Worm (Caenorhabditis elegans) whole organism, L4 larva: ENCODE results near the gene zmp-4.
"Not testable (repeated sequence)": the region's sequence is repeated elsewhere in the genome, so short reads cannot be mapped to it uniquely, and the experiment has no call there.

Experiments used
- F10B5.3 ChIP-seq: sonication (generic microtip); optimal IDR thresholded peaks from 2 replicates; lab custom pipeline; 2016; ENCODE audit warnings: mild to moderate bottlenecking, missing genetic modification characterization, missing compliant biosample characterization
- F37D6.2 ChIP-seq: sonication (generic microtip); optimal IDR thresholded peaks from 2 replicates; lab custom pipeline; 2016; ENCODE audit warnings: mild to moderate bottlenecking, missing genetic modification characterization, missing compliant biosample characterization
- R02D3.7 ChIP-seq: fragments of 150-350 bp; sonication (generic microtip); optimal IDR thresholded peaks from 3 replicates; lab custom pipeline; 2014; ENCODE audit warnings: missing biosample characterization, missing genetic modification characterization
- Y48G9A.11 ChIP-seq: fragments of 200-800 bp; sonication (Bioruptor generic); IDR thresholded peaks from 2 replicates; pipeline ENCODE4 v1.3.6; 2022; ENCODE audit warnings: missing genetic modification reagents, missing genetic modification characterization, missing compliant biosample characterization
- aha-1 ChIP-seq: fragments of 150-350 bp; peaks from one replicate; lab custom pipeline; 2014; ENCODE audit warnings: missing biosample characterization, missing genetic modification characterization
- attf-4 ChIP-seq: sonication (generic microtip); optimal IDR thresholded peaks from 3 replicates; lab custom pipeline; 2017; ENCODE audit warnings: missing biosample characterization, missing genetic modification characterization
- ceh-28 ChIP-seq: fragments of 150-350 bp; optimal IDR thresholded peaks from 2 replicates; lab custom pipeline; 2014; ENCODE audit warnings: missing biosample characterization, missing genetic modification reagents, missing genetic modification characterization
- ceh-32 ChIP-seq: sonication (generic microtip); optimal IDR thresholded peaks from 2 replicates; lab custom pipeline; 2016; ENCODE audit warnings: mild to moderate bottlenecking, missing genetic modification characterization, missing compliant biosample characterization; ENCODE audit not compliant: poor library complexity
- daf-12 ChIP-seq: fragments of 150-350 bp; optimal IDR thresholded peaks from 2 replicates; lab custom pipeline; 2014; ENCODE audit warnings: missing biosample characterization, missing genetic modification reagents, missing genetic modification characterization
- daf-16 ChIP-seq, 3 experiments: sonication (generic microtip); optimal IDR thresholded peaks; 2 replicates each; lab custom pipeline; 2016 to 2017; ENCODE audit warnings: missing genetic modification characterization in 3 of 3, missing genetic modification reagents in 3 of 3, mild to moderate bottlenecking in 2 of 3, missing compliant biosample characterization in 2 of 3, missing biosample characterization in 1 of 3, moderate library complexity in 1 of 3
- daf-8 ChIP-seq: fragments of 200-800 bp; sonication (Bioruptor generic); IDR thresholded peaks from 2 replicates; pipeline ENCODE4 v1.3.6; 2022; ENCODE audit warnings: missing genetic modification characterization, missing compliant biosample characterization
- dmd-9 ChIP-seq: fragments of 200-800 bp; sonication (Bioruptor generic); IDR thresholded peaks from 2 replicates; pipeline ENCODE4 v1.3.6; 2022; ENCODE audit warnings: missing genetic modification reagents, missing genetic modification characterization, missing compliant biosample characterization
- dve-1 ChIP-seq: sonication (generic microtip); optimal IDR thresholded peaks from 2 replicates; lab custom pipeline; 2017; ENCODE audit warnings: antibody characterized with exemption, mild to moderate bottlenecking, missing genetic modification characterization, missing compliant biosample characterization; ENCODE audit not compliant: insufficient read depth
- egl-27 ChIP-seq: sonication (generic microtip); optimal IDR thresholded peaks from 3 replicates; lab custom pipeline; 2017; ENCODE audit warnings: missing biosample characterization, missing genetic modification reagents, missing genetic modification characterization
- egl-43 ChIP-seq: fragments of 200-800 bp; sonication (Bioruptor generic); IDR thresholded peaks from 2 replicates; pipeline ENCODE4 v1.3.6; 2022; ENCODE audit warnings: missing genetic modification reagents, missing genetic modification characterization, missing compliant biosample characterization
- fkh-10 ChIP-seq: fragments of 150-350 bp; optimal IDR thresholded peaks from 2 replicates; lab custom pipeline; 2014; ENCODE audit warnings: missing biosample characterization, missing genetic modification reagents, missing genetic modification characterization
- fos-1 ChIP-seq: fragments of 150-350 bp; optimal IDR thresholded peaks from 2 replicates; lab custom pipeline; 2014; ENCODE audit warnings: missing biosample characterization, missing genetic modification characterization
- hlh-11 ChIP-seq: fragments of 200-800 bp; sonication (Bioruptor generic); optimal IDR thresholded peaks from 2 replicates; lab custom pipeline; 2018; ENCODE audit warnings: mild to moderate bottlenecking, missing genetic modification characterization, missing compliant biosample characterization
- hlh-30 ChIP-seq: sonication (generic microtip); optimal IDR thresholded peaks from 2 replicates; lab custom pipeline; 2017; ENCODE audit warnings: antibody characterized with exemption, mild to moderate bottlenecking, missing genetic modification characterization, missing compliant biosample characterization; ENCODE audit not compliant: insufficient read depth
- jun-1 ChIP-seq: fragments of 150-350 bp; optimal IDR thresholded peaks from 2 replicates; lab custom pipeline; 2014; ENCODE audit warnings: missing biosample characterization, missing genetic modification reagents, missing genetic modification characterization
- mxl-3 ChIP-seq: fragments of 200-800 bp; sonication (Bioruptor generic); optimal IDR thresholded peaks from 2 replicates; lab custom pipeline; 2018; ENCODE audit warnings: mild to moderate bottlenecking, missing genetic modification characterization, missing compliant biosample characterization
- nhr-11 ChIP-seq: fragments of 150-350 bp; optimal IDR thresholded peaks from 2 replicates; lab custom pipeline; 2014; ENCODE audit warnings: missing biosample characterization, missing genetic modification characterization
- nhr-28 ChIP-seq: fragments of 150-350 bp; optimal IDR thresholded peaks from 2 replicates; lab custom pipeline; 2014; ENCODE audit warnings: missing biosample characterization, missing genetic modification characterization
- nhr-42 ChIP-seq: fragments of 200-800 bp; sonication (Bioruptor generic); IDR thresholded peaks from 2 replicates; pipeline ENCODE4 v1.3.6; 2022; ENCODE audit warnings: missing genetic modification characterization, missing compliant biosample characterization
- nhr-48 ChIP-seq: sonication (generic microtip); optimal IDR thresholded peaks from 2 replicates; lab custom pipeline; 2016; ENCODE audit warnings: mild to moderate bottlenecking, missing genetic modification characterization, missing compliant biosample characterization
- nhr-77 ChIP-seq: fragments of 150-350 bp; optimal IDR thresholded peaks from 2 replicates; lab custom pipeline; 2014; ENCODE audit warnings: missing biosample characterization, missing genetic modification characterization
- snpc-1.2 ChIP-seq: fragments of 200-800 bp; sonication (Bioruptor generic); IDR thresholded peaks from 2 replicates; pipeline ENCODE4 v1.3.6; 2022; ENCODE audit warnings: missing genetic modification reagents, missing genetic modification characterization, missing compliant biosample characterization
- tag-97 ChIP-seq: fragments of 200-800 bp; sonication (Bioruptor generic); IDR thresholded peaks from 2 replicates; pipeline ENCODE4 v1.3.6; 2022; ENCODE audit warnings: missing genetic modification characterization, missing compliant biosample characterization
- unc-130 ChIP-seq: sonication (generic microtip); optimal IDR thresholded peaks from 2 replicates; lab custom pipeline; 2016; ENCODE audit warnings: missing genetic modification reagents, missing genetic modification characterization, missing compliant biosample characterization
- unc-62 ChIP-seq, 3 experiments: fragments of 150-350 bp in 1 of 3; sonication (generic microtip); optimal IDR thresholded peaks in 2 of 3; peaks in 1 of 3; 1 replicate in 1 of 3; 2 replicates in 2 of 3; lab custom pipeline; 2014 to 2017; ENCODE audit warnings: missing biosample characterization in 3 of 3, missing genetic modification characterization in 3 of 3, missing genetic modification reagents in 3 of 3, missing genotype in 1 of 3
- zag-1 ChIP-seq: fragments of 150-350 bp; optimal IDR thresholded peaks from 2 replicates; lab custom pipeline; 2014; ENCODE audit warnings: missing biosample characterization, missing genetic modification characterization
- ztf-11 ChIP-seq: fragments of 150-350 bp; optimal IDR thresholded peaks from 2 replicates; lab custom pipeline; 2014; ENCODE audit warnings: missing biosample characterization, missing genetic modification characterization

zmp-4 gene

ce11 chrV:14895557-14895956 is 25.9 kb downstream of the zmp-4 start, which contains the start of gene mpst-3 (continued):
- no peak for TF ChIP-seq fkh-10
- TF ChIP-seq R02D3.7 = no peak
- no peak for TF ChIP-seq aha-1 (tag; lab: Kevin White, UChicago)
- TF ChIP-seq nhr-11 (tag; lab: Kevin White, UChicago) = no peak
- no peak for TF ChIP-seq unc-130
- no peak for TF ChIP-seq daf-16 (GFP tag; optimal IDR thresholded peaks at IDR 0.05; lab: Kevin White, UChicago)
- TF ChIP-seq daf-16 (tag; optimal IDR thresholded peaks at IDR 0.05; lab: Kevin White, UChicago) = peak; percentile 83
- peak; percentile 79 for TF ChIP-seq hlh-11 (tag; lab: Kevin White, UChicago)
- no peak for TF ChIP-seq attf-4 (tag; lab: Kevin White, UChicago)
- no peak for TF ChIP-seq daf-8
- TF ChIP-seq nhr-48 (tag; lab: Kevin White, UChicago) = peak; percentile 47
- no peak for TF ChIP-seq daf-12

- no peak for TF ChIP-seq jun-1 (tag; lab: Kevin White, UChicago)
- TF ChIP-seq egl-27 (tag; lab: Kevin White, UChicago) = no peak
- TF ChIP-seq zag-1 (tag; lab: Kevin White, UChicago) = no peak
- TF ChIP-seq nhr-42 (GFP tag; lab: Robert Waterston, UW) = no peak
- TF ChIP-seq Y48G9A.11 (GFP tag; lab: Robert Waterston, UW) = no peak
- no peak for TF ChIP-seq dmd-9
- TF ChIP-seq F10B5.3 = no peak
- TF ChIP-seq mxl-3 (GFP tag; lab: Kevin White, UChicago) = no peak
- TF ChIP-seq snpc-1.2 (GFP tag; lab: Robert Waterston, UW) = no peak
- TF ChIP-seq ceh-32 (tag; lab: Kevin White, UChicago) = no peak
- TF ChIP-seq egl-43 (GFP tag; lab: Robert Waterston, UW) = no peak
- no peak for TF ChIP-seq ztf-11 (tag; lab: Kevin White, UChicago)
- no peak for TF ChIP-seq nhr-77 (tag; lab: Kevin White, UChicago)
- no peak for TF ChIP-seq tag-97
- no peak for TF ChIP-seq fkh-10
- TF ChIP-seq, all 104 proteins: peak for 0
Observed at ce11 chrV:14893355-14894050, 27.9 kb downstream of the zmp-4 start, which contains the start of the genes mpst-2 and H12D21.5. Gene mpst-2 (minus strand): TSS chrV:14893455. Gene H12D21.5 (plus strand): TSS chrV:14894000.

- TF ChIP-seq F37D6.2, fos-1, ceh-28 (tag; lab: Kevin White, UChicago): not testable (repeated sequence)
Observed at ce11 chrV:14890782-14891181, 30.6 kb downstream of the zmp-4 start, which contains the start of gene nspa-2. Gene nspa-2 (plus strand): TSS chrV:14891082.

- TF ChIP-seq unc-62 (GFP tag; optimal IDR thresholded peaks at IDR 0.05 in 1 of 2; lab: Kevin White, UChicago) (peak in 1 of 2 experiments; percentile 62), unc-62 (tag; optimal IDR thresholded peaks at IDR 0.05; lab: Kevin White, UChicago) (no peak), daf-12 (no peak), nhr-28 (tag; lab: Kevin White, UChicago) (peak; percentile 8), hlh-11 (tag; lab: Kevin White, UChicago) (peak; percentile 11), dve-1 (tag; lab: Kevin White, UChicago) (no peak), hlh-30 (tag; lab: Kevin White, UChicago) (peak; percentile 29)
Observed at ce11 chrV:14877242-14877819, 44.1 kb downstream of the zmp-4 start.
